Worm (Caenorhabditis elegans) whole organism, midembryonic: ENCODE data around the gene F38H4.4.

Experiments
- T22C8.4 ChIP-seq: fragments of 200-800 bp; sonication (Bioruptor generic); IDR thresholded peaks from 2 replicates; pipeline ENCODE4 v1.3.6; 2022; ENCODE audit warnings: missing genetic modification characterization, missing compliant biosample characterization
- cog-1 ChIP-seq: sonication (generic microtip); optimal IDR thresholded peaks from 2 replicates; lab custom pipeline; 2016; ENCODE audit warnings: missing genetic modification characterization, missing compliant biosample characterization
- flt-1 ChIP-seq: fragments of 200-800 bp; sonication (Bioruptor generic); IDR thresholded peaks from 2 replicates; pipeline ENCODE4 v1.3.6; 2022; ENCODE audit warnings: missing genetic modification characterization, missing compliant biosample characterization
- klf-2 ChIP-seq: fragments of 200-800 bp; sonication (Bioruptor generic); conservative IDR thresholded peaks from 2 replicates; pipeline ENCODE4 v1.3.6; 2022; ENCODE audit warnings: missing genetic modification reagents, missing genetic modification characterization, missing compliant biosample characterization
- med-1 ChIP-seq: sonication (generic microtip); optimal IDR thresholded peaks from 2 replicates; lab custom pipeline; 2017; ENCODE audit warnings: missing genetic modification characterization, mild to moderate bottlenecking, missing compliant biosample characterization, antibody characterized with exemption, missing genetic modification reagents; ENCODE audit not compliant: insufficient read depth
- ref-1 ChIP-seq: fragments of 200-800 bp; sonication (Bioruptor generic); conservative IDR thresholded peaks from 2 replicates; pipeline ENCODE4 v1.3.6; 2022; ENCODE audit warnings: missing genetic modification reagents, missing genetic modification characterization, missing compliant biosample characterization
- tab-1 ChIP-seq: fragments of 200-800 bp; sonication (Bioruptor generic); IDR thresholded peaks from 2 replicates; pipeline ENCODE4 v1.3.6; 2022; ENCODE audit warnings: missing genetic modification characterization, missing compliant biosample characterization
- ztf-23 ChIP-seq: fragments of 200-800 bp; sonication (Bioruptor generic); IDR thresholded peaks from 2 replicates; pipeline ENCODE4 v1.3.6; 2022; ENCODE audit warnings: missing genetic modification reagents, missing genetic modification characterization, missing compliant biosample characterization
- ztf-29 ChIP-seq: fragments of 200-800 bp; sonication (Bioruptor generic); IDR thresholded peaks from 2 replicates; pipeline ENCODE4 v1.3.6; 2022; ENCODE audit warnings: missing genetic modification reagents, missing genetic modification characterization, missing compliant biosample characterization

The F38H4.4 gene

DNA sequence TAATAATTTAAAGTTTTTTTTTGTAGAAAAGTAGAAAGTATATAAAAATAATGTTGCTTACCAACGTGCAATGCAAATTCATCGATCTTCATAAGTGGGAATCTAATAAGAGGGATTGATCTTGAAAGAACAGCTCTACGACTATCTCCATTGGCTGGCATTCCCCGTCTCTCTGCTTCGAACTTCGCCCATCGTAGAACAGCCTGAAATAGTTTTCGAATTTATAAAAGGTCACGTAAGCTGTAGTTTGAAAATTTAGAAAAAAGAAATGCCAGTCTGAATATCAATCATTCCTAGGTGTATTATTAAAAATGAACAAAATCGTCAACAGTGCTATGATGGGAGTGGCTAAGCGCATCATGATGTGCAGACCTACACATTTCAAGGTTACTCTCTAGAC is 3.8 kb downstream of the F38H4.4 start, which contains the start of gene F38H4.5:
Gene F38H4.5, plus strand, starts transcription at position 301 of the 400 bp plus-strand sequence.
- no peak for TF ChIP-seq flt-1 (GFP tag; lab: Robert Waterston, UW)
- TF ChIP-seq ztf-23 (GFP tag; lab: Robert Waterston, UW), result no peak
- no peak for TF ChIP-seq tab-1 (GFP tag; lab: Robert Waterston, UW)
- TF ChIP-seq cog-1 (tag; lab: Kevin White, UChicago), result no peak
- no peak for TF ChIP-seq med-1 (GFP tag; lab: Kevin White, UChicago)
- no peak for TF ChIP-seq T22C8.4 (GFP tag; lab: Robert Waterston, UW)
- TF ChIP-seq klf-2 (GFP tag; lab: Robert Waterston, UW), result no peak
- no peak for TF ChIP-seq ref-1
- TF ChIP-seq ztf-29 (GFP tag; lab: Robert Waterston, UW), result no peak

DNA sequence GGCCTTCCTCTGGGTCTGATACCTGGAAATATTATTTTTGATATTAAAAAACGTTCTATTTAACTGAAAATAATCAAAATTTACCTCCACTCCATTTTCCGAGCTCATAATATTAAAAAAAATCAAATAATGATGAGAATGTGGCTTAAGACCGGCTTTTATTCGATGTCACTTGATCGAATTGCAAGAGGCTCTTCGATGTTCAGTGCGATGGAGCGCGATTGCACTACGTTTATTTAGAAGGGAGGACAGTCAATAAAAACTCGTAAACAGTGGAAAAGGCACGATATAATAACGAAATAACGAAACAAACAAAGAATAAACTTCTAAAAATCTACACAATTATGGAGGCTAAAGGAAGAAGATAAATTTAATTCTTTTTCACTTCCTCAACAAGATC is 6.7 kb downstream of the F38H4.4 start, which contains the start of gene tag-30:
Gene tag-30, minus strand, starts transcription at position 383 of the 400 bp plus-strand sequence.
- TF ChIP-seq flt-1 (GFP tag; lab: Robert Waterston, UW), result no peak
- no peak for TF ChIP-seq klf-2 (GFP tag; lab: Robert Waterston, UW)

DNA sequence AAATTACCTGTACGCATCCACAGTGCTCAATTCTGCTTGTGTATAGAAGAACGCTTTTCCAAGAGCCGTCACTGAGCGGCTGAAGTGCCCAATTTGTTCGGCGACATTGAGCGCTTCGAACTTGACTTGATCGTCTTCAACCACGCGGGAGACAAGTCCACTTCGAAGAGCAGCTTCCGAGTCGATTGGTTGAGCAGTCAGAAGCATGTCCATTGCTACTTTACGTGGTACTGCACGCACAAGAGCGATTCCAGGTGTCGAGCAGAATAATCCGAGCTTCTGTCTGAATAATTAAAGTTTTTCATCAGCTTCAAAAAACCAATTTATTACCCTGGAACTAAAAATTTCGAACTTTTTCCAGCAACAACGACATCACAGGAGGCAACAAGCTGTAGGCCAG is 7.4 kb downstream of the F38H4.4 start:
- no peak for TF ChIP-seq tab-1 (GFP tag; lab: Robert Waterston, UW)
- no peak for TF ChIP-seq ref-1
- no peak for TF ChIP-seq cog-1 (tag; lab: Kevin White, UChicago)
- no peak for TF ChIP-seq med-1 (GFP tag; lab: Kevin White, UChicago)
- no peak for TF ChIP-seq ztf-29 (GFP tag; lab: Robert Waterston, UW)
- no peak for TF ChIP-seq flt-1 (GFP tag; lab: Robert Waterston, UW)

DNA sequence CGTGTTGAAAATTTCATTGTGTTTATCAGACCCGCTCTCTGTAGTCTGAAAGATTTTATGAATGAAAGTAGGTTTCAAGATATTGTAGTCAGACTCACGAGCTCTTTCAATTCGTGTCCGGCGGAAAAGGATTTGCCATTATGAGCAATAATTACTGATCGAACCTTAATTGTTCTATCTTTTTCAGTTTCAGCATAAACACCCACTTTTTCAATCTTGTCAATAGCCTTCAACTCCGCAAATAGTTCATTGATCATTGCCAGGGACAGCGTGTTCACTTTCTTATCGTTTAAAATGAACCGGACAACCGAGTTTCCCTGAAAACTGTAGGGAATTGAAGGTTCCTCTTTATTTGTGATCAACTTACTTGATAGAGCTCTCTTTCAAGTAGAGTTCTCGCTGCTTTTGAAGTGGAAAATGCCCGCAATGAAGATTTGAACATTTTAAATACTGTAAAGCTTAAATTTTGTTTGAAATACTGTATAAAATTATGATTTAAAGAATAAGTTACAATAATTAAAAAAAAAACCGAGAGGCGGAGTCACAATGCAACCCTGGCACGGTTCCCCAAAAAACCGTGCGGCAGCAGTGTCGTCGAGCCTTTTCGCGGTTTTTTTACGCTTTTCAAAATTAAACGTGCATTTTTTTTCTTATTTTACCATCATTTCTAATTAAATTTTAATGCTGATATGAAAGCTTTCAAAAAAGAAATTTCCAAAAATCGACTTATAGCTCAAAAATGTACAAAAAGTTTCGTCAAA is 8.0 kb downstream of the F38H4.4 start, which contains the start of gene ech-2:
Gene ech-2, minus strand, starts transcription at position 452 of the 761 bp plus-strand sequence.
- TF ChIP-seq med-1 (GFP tag; lab: Kevin White, UChicago), result no peak
- TF ChIP-seq tab-1 (GFP tag; lab: Robert Waterston, UW), result no peak
- no peak for TF ChIP-seq ztf-23 (GFP tag; lab: Robert Waterston, UW)
- TF ChIP-seq cog-1 (tag; lab: Kevin White, UChicago), result no peak
- TF ChIP-seq klf-2 (GFP tag; lab: Robert Waterston, UW), result no peak
- no peak for TF ChIP-seq ref-1
- no peak for TF ChIP-seq flt-1 (GFP tag; lab: Robert Waterston, UW)
- no peak for TF ChIP-seq ztf-29 (GFP tag; lab: Robert Waterston, UW)
- TF ChIP-seq T22C8.4 (GFP tag; lab: Robert Waterston, UW), result no peak

DNA sequence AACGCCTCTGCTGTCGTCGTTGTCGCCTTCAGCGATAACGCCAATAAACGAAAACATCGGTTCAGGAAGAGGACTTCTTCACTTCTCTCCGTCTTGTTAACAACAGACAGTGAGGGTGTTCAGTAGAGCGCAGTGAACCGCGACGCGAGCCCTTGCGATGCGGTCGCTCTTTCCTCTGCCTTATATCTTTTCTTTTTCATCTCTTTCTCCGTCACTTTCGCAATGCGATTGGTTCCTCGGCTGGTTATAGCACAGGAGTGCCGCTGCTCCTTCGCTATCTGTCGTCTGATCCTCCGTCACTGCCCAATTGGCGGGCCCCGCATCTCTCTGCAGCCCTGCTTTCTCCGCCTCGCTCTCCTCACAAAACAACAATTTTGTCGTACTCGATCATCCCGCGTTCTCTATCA is 9.1 kb downstream of the F38H4.4 start:
- TF ChIP-seq T22C8.4 (GFP tag; lab: Robert Waterston, UW) (no peak), tab-1 (GFP tag; lab: Robert Waterston, UW) (no peak), ztf-23 (GFP tag; lab: Robert Waterston, UW) (no peak), cog-1 (tag; lab: Kevin White, UChicago) (peak; percentile 53), med-1 (GFP tag; lab: Kevin White, UChicago) (no peak), flt-1 (GFP tag; lab: Robert Waterston, UW) (no peak)

DNA sequence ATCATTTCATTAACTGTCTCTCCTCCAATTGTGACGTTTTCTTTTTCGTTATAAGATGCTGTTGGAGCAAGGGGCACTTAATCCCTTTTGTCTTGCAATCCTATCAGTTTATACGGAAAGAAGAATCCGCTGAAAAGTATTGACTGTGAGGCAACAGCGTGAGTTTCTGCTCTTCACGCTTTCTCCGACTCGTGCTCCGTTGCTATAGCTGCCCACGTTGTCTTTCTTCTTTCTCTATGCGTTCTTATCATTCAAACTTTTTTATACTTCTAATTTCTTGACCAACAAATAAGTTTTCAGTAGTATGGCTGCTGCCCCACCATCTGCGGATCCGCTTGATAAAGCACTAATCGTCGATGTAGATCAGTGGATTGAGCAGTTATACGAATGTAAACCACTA is 10.1 kb downstream of the F38H4.4 start, which contains the start of gene let-92:
Gene let-92, plus strand, starts transcription at position 301 of the 400 bp plus-strand sequence.
- TF ChIP-seq T22C8.4 (GFP tag; lab: Robert Waterston, UW) (no peak), klf-2 (GFP tag; lab: Robert Waterston, UW) (no peak), ztf-29 (GFP tag; lab: Robert Waterston, UW) (no peak), med-1 (GFP tag; lab: Kevin White, UChicago) (no peak), cog-1 (tag; lab: Kevin White, UChicago) (no peak), ref-1 (no peak), ztf-23 (GFP tag; lab: Robert Waterston, UW) (no peak), tab-1 (GFP tag; lab: Robert Waterston, UW) (no peak), flt-1 (GFP tag; lab: Robert Waterston, UW) (no peak)

DNA sequence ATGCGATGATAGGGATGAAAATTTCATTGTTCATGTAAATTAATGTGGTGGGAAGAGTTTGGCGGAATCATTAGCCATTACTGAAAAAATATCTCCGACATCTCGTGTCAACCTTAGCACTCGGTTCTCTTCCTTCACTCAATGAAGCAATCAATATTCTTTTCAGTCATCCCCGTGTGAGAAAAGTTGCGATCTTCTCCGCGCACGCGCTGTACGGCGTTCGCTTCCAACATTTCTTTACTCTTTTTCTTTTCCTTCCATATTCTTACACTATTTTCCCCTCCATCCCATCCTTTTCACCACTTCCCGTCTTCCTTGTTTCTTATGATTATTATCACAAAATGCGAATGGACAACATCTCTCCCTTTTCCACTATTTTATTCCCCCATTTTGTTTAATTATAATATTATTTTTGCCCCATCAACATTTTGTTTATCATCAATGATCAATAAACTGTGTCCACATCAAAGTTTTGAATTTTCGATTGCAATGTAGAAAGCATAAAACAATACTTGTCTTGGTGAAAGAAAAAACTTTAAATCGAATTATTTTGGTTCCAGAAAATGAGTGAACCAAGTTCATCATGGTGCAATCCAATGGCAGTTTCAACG is 12.0 kb downstream of the F38H4.4 start, which contains the start of gene mob-1:
Gene mob-1, plus strand, starts transcription at position 561 of the 611 bp plus-strand sequence.
- TF ChIP-seq ref-1, result no peak
- no peak for TF ChIP-seq flt-1 (GFP tag; lab: Robert Waterston, UW)
- TF ChIP-seq T22C8.4 (GFP tag; lab: Robert Waterston, UW), result no peak
- no peak for TF ChIP-seq med-1 (GFP tag; lab: Kevin White, UChicago)
- TF ChIP-seq klf-2 (GFP tag; lab: Robert Waterston, UW), result no peak
- no peak for TF ChIP-seq cog-1 (tag; lab: Kevin White, UChicago)
- no peak for TF ChIP-seq ztf-29 (GFP tag; lab: Robert Waterston, UW)
- TF ChIP-seq tab-1 (GFP tag; lab: Robert Waterston, UW), result no peak
- TF ChIP-seq ztf-23 (GFP tag; lab: Robert Waterston, UW), result no peak

DNA sequence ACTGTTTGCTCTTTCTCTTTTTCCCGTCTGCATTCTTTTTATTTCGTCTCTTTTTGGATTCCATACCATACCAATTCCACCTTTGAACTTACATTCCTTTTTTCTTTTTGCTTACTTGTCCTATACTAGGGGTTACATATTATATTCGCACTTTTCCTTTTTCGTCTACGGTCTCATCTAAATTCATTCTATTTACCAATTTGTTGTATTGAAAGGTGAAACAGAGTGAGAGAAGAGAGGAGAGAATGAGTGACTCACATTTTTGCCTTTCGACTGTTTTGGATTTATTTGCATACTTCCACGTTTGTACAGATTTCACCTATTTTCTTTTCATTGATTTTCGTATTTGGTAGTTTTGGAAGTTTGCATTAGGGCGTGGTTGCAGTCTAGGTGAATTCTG is 15.4 kb downstream of the F38H4.4 start:
- TF ChIP-seq klf-2 (GFP tag; lab: Robert Waterston, UW), result no peak
- no peak for TF ChIP-seq ref-1
- TF ChIP-seq cog-1 (tag; lab: Kevin White, UChicago), result no peak
- TF ChIP-seq ztf-29 (GFP tag; lab: Robert Waterston, UW), result no peak
- TF ChIP-seq tab-1 (GFP tag; lab: Robert Waterston, UW), result no peak
- TF ChIP-seq med-1 (GFP tag; lab: Kevin White, UChicago), result no peak
- no peak for TF ChIP-seq T22C8.4 (GFP tag; lab: Robert Waterston, UW)
- TF ChIP-seq ztf-23 (GFP tag; lab: Robert Waterston, UW), result no peak
- TF ChIP-seq flt-1 (GFP tag; lab: Robert Waterston, UW), result no peak
